Worm (Caenorhabditis elegans) whole organism, L4 larva: ENCODE measurements around the gene gsto-1.

Experiments
- D1046.2 ChIP-seq: fragments of 200-800 bp; sonication (Bioruptor generic); IDR thresholded peaks from 2 replicates; pipeline ENCODE4 v1.3.6; 2022; ENCODE audit warnings: missing genetic modification characterization, missing compliant biosample characterization
- F44E2.7 ChIP-seq: fragments of 200-800 bp; sonication (Bioruptor generic); IDR thresholded peaks from 2 replicates; pipeline ENCODE4 v2.1.2; 2022; ENCODE audit warnings: missing genetic modification characterization, missing compliant biosample characterization
- F49E8.2 ChIP-seq: sonication (generic microtip); optimal IDR thresholded peaks from 2 replicates; lab custom pipeline; 2016; ENCODE audit warnings: missing compliant biosample characterization, mild to moderate bottlenecking, missing genetic modification characterization, borderline replicate concordance
- Y48G9A.11 ChIP-seq: fragments of 200-800 bp; sonication (Bioruptor generic); IDR thresholded peaks from 2 replicates; pipeline ENCODE4 v1.3.6; 2022; ENCODE audit warnings: missing genetic modification reagents, missing genetic modification characterization, missing compliant biosample characterization
- Y75B8A.6 ChIP-seq: fragments of 200-800 bp; sonication (Bioruptor generic); IDR thresholded peaks from 2 replicates; pipeline ENCODE4 v1.3.6; 2022; ENCODE audit warnings: missing genetic modification reagents, missing genetic modification characterization, missing compliant biosample characterization
- aha-1 ChIP-seq: fragments of 150-350 bp; peaks from one replicate; lab custom pipeline; 2014; ENCODE audit warnings: missing biosample characterization, missing genetic modification characterization
- arid-1 ChIP-seq: fragments of 200-800 bp; sonication (Bioruptor generic); conservative IDR thresholded peaks from 2 replicates; pipeline ENCODE4 v1.3.6; 2022; ENCODE audit warnings: missing genetic modification reagents, missing genetic modification characterization, missing compliant biosample characterization
- ceh-28 ChIP-seq: fragments of 150-350 bp; optimal IDR thresholded peaks from 2 replicates; lab custom pipeline; 2014; ENCODE audit warnings: missing biosample characterization, missing genetic modification reagents, missing genetic modification characterization
- ctbp-1 ChIP-seq: fragments of 200-800 bp; sonication (Bioruptor generic); IDR thresholded peaks from 2 replicates; pipeline ENCODE4 v1.3.6; 2022; ENCODE audit warnings: missing genetic modification reagents, missing genetic modification characterization, missing compliant biosample characterization
- daf-19 ChIP-seq: fragments of 200-800 bp; sonication (Bioruptor generic); conservative IDR thresholded peaks from 2 replicates; pipeline ENCODE4 v1.3.6; 2022; ENCODE audit warnings: missing genetic modification characterization, missing compliant biosample characterization
- daf-8 ChIP-seq: fragments of 200-800 bp; sonication (Bioruptor generic); IDR thresholded peaks from 2 replicates; pipeline ENCODE4 v1.3.6; 2022; ENCODE audit warnings: missing genetic modification characterization, missing compliant biosample characterization
- dmd-6 ChIP-seq: fragments of 200-800 bp; sonication (Bioruptor generic); IDR thresholded peaks from 2 replicates; pipeline ENCODE4 v1.3.6; 2022; ENCODE audit warnings: missing genetic modification reagents, missing genetic modification characterization, missing compliant biosample characterization
- dmd-8 ChIP-seq: fragments of 200-800 bp; sonication (Bioruptor generic); IDR thresholded peaks from 2 replicates; pipeline ENCODE4 v1.3.6; 2022; ENCODE audit warnings: missing genetic modification characterization, missing compliant biosample characterization
- dmd-9 ChIP-seq: fragments of 200-800 bp; sonication (Bioruptor generic); IDR thresholded peaks from 2 replicates; pipeline ENCODE4 v1.3.6; 2022; ENCODE audit warnings: missing genetic modification reagents, missing genetic modification characterization, missing compliant biosample characterization
- egl-43 ChIP-seq: fragments of 200-800 bp; sonication (Bioruptor generic); IDR thresholded peaks from 2 replicates; pipeline ENCODE4 v1.3.6; 2022; ENCODE audit warnings: missing genetic modification reagents, missing genetic modification characterization, missing compliant biosample characterization
- fkh-10 ChIP-seq: fragments of 150-350 bp; optimal IDR thresholded peaks from 2 replicates; lab custom pipeline; 2014; ENCODE audit warnings: missing biosample characterization, missing genetic modification reagents, missing genetic modification characterization
- hlh-11 ChIP-seq: fragments of 200-800 bp; sonication (Bioruptor generic); optimal IDR thresholded peaks from 2 replicates; lab custom pipeline; 2018; ENCODE audit warnings: mild to moderate bottlenecking, missing genetic modification characterization, missing compliant biosample characterization
- hlh-30 ChIP-seq: sonication (generic microtip); optimal IDR thresholded peaks from 2 replicates; lab custom pipeline; 2017; ENCODE audit warnings: antibody characterized with exemption, mild to moderate bottlenecking, missing genetic modification characterization, missing compliant biosample characterization; ENCODE audit not compliant: insufficient read depth
- lim-7 ChIP-seq: fragments of 200-800 bp; sonication (Bioruptor generic); IDR thresholded peaks from 2 replicates; pipeline ENCODE4 v1.3.6; 2022; ENCODE audit warnings: missing genetic modification characterization, missing compliant biosample characterization
- lin-1 ChIP-seq: fragments of 200-800 bp; sonication (Bioruptor generic); IDR thresholded peaks from 2 replicates; pipeline ENCODE4 v1.3.6; 2022; ENCODE audit warnings: missing genetic modification reagents, missing genetic modification characterization, missing compliant biosample characterization
- lin-13 ChIP-seq: fragments of 150-350 bp; optimal IDR thresholded peaks from 2 replicates; lab custom pipeline; 2014; ENCODE audit warnings: missing biosample characterization, missing genetic modification reagents, missing genetic modification characterization
- lin-15B ChIP-seq: fragments of 150-350 bp; sonication (generic microtip); optimal IDR thresholded peaks from 3 replicates; lab custom pipeline; 2014; ENCODE audit warnings: missing biosample characterization, missing genetic modification characterization
- lin-38 ChIP-seq: fragments of 200-800 bp; sonication (Bioruptor generic); IDR thresholded peaks from 2 replicates; pipeline ENCODE4 v1.3.6; 2022; ENCODE audit warnings: missing genetic modification reagents, missing genetic modification characterization, missing compliant biosample characterization
- lir-3 ChIP-seq: sonication (generic microtip); optimal IDR thresholded peaks from 2 replicates; lab custom pipeline; 2016; ENCODE audit warnings: mild to moderate bottlenecking, missing genetic modification characterization, missing compliant biosample characterization
- lsy-2 ChIP-seq, 2 experiments: fragments of 150-350 bp in 1 of 2; sonication (generic microtip) in 1 of 2; optimal IDR thresholded peaks; 2 replicates each; lab custom pipeline; 2014 to 2017; ENCODE audit warnings: missing biosample characterization in 2 of 2, missing genetic modification characterization in 2 of 2
- madf-5 ChIP-seq, 2 experiments: fragments of 200-800 bp; sonication (Bioruptor generic); IDR thresholded peaks; 2 replicates each; pipeline ENCODE4 v1.3.6; 2022; ENCODE audit warnings: missing compliant biosample characterization in 2 of 2, missing genetic modification characterization in 2 of 2
- madf-9 ChIP-seq: fragments of 200-800 bp; sonication (Bioruptor generic); conservative IDR thresholded peaks from 2 replicates; pipeline ENCODE4 v1.3.6; 2022; ENCODE audit warnings: missing genetic modification reagents, missing genetic modification characterization, missing compliant biosample characterization
- mep-1 ChIP-seq: fragments of 150-350 bp; sonication (generic microtip); optimal IDR thresholded peaks from 3 replicates; lab custom pipeline; 2014; ENCODE audit warnings: missing biosample characterization, missing genetic modification characterization
- mxl-3 ChIP-seq: fragments of 200-800 bp; sonication (Bioruptor generic); optimal IDR thresholded peaks from 2 replicates; lab custom pipeline; 2018; ENCODE audit warnings: mild to moderate bottlenecking, missing genetic modification characterization, missing compliant biosample characterization
- nhr-10 ChIP-seq: fragments of 150-350 bp; optimal IDR thresholded peaks from 2 replicates; lab custom pipeline; 2014; ENCODE audit warnings: missing biosample characterization, missing genetic modification characterization
- nhr-102 ChIP-seq: sonication (generic microtip); optimal IDR thresholded peaks from 2 replicates; lab custom pipeline; 2016; ENCODE audit warnings: mild to moderate bottlenecking, missing genetic modification characterization, moderate library complexity, missing compliant biosample characterization
- nhr-11 ChIP-seq: fragments of 150-350 bp; optimal IDR thresholded peaks from 2 replicates; lab custom pipeline; 2014; ENCODE audit warnings: missing biosample characterization, missing genetic modification characterization
- nhr-237 ChIP-seq: sonication (generic microtip); optimal IDR thresholded peaks from 2 replicates; lab custom pipeline; 2017; ENCODE audit warnings: missing biosample characterization, missing genetic modification characterization
- nhr-28 ChIP-seq: fragments of 150-350 bp; optimal IDR thresholded peaks from 2 replicates; lab custom pipeline; 2014; ENCODE audit warnings: missing biosample characterization, missing genetic modification characterization
- nhr-41 ChIP-seq: fragments of 200-800 bp; sonication (Bioruptor generic); IDR thresholded peaks from 2 replicates; pipeline ENCODE4 v1.3.6; 2022; ENCODE audit warnings: missing genetic modification reagents, missing genetic modification characterization, missing compliant biosample characterization
- nhr-48 ChIP-seq: sonication (generic microtip); optimal IDR thresholded peaks from 2 replicates; lab custom pipeline; 2016; ENCODE audit warnings: mild to moderate bottlenecking, missing genetic modification characterization, missing compliant biosample characterization
- nhr-76 ChIP-seq: fragments of 150-350 bp; optimal IDR thresholded peaks from 2 replicates; lab custom pipeline; 2014; ENCODE audit warnings: missing biosample characterization, missing genetic modification characterization
- nhr-77 ChIP-seq: fragments of 150-350 bp; optimal IDR thresholded peaks from 2 replicates; lab custom pipeline; 2014; ENCODE audit warnings: missing biosample characterization, missing genetic modification characterization
- pqm-1 ChIP-seq: sonication (generic microtip); optimal IDR thresholded peaks from 2 replicates; lab custom pipeline; 2017; ENCODE audit warnings: missing biosample characterization, missing genetic modification characterization
- rbr-2 ChIP-seq: sonication (generic microtip); optimal IDR thresholded peaks from 2 replicates; lab custom pipeline; 2016; ENCODE audit warnings: missing genotype, missing genetic modification characterization, missing compliant biosample characterization
- saeg-2 ChIP-seq: fragments of 200-800 bp; sonication (Bioruptor generic); IDR thresholded peaks from 2 replicates; pipeline ENCODE4 v1.3.6; 2022; ENCODE audit warnings: missing genetic modification reagents, missing genetic modification characterization, missing compliant biosample characterization
- sdz-12 ChIP-seq: fragments of 200-800 bp; sonication (Bioruptor generic); optimal IDR thresholded peaks from 2 replicates; lab custom pipeline; 2018; ENCODE audit warnings: mild to moderate bottlenecking, missing genetic modification characterization, missing compliant biosample characterization
- snpc-4 ChIP-seq: fragments of 150-350 bp; optimal IDR thresholded peaks from 2 replicates; lab custom pipeline; 2014; ENCODE audit warnings: missing biosample characterization, missing genetic modification characterization
- spr-1 ChIP-seq: sonication (generic microtip); optimal IDR thresholded peaks from 2 replicates; lab custom pipeline; 2016; ENCODE audit warnings: mild to moderate bottlenecking, missing genetic modification characterization, missing compliant biosample characterization
- tra-1 ChIP-seq: fragments of 200-800 bp; sonication (Bioruptor generic); IDR thresholded peaks from 2 replicates; pipeline ENCODE4 v1.3.6; 2022; ENCODE audit warnings: missing genetic modification reagents, missing genetic modification characterization, missing compliant biosample characterization
- unc-130 ChIP-seq: sonication (generic microtip); optimal IDR thresholded peaks from 2 replicates; lab custom pipeline; 2016; ENCODE audit warnings: missing genetic modification reagents, missing genetic modification characterization, missing compliant biosample characterization
- unc-39 ChIP-seq: sonication (generic microtip); optimal IDR thresholded peaks from 2 replicates; lab custom pipeline; 2017; ENCODE audit warnings: missing biosample characterization, missing genetic modification characterization
- zfp-2 ChIP-seq: sonication (generic microtip); optimal IDR thresholded peaks from 2 replicates; lab custom pipeline; 2016; ENCODE audit warnings: mild to moderate bottlenecking, missing genetic modification characterization, missing compliant biosample characterization
- zfp-3 ChIP-seq: fragments of 200-800 bp; sonication (Bioruptor generic); conservative IDR thresholded peaks from 2 replicates; pipeline ENCODE4 v1.3.6; 2022; ENCODE audit warnings: missing genetic modification reagents, missing genetic modification characterization, missing compliant biosample characterization
- zip-2 ChIP-seq: fragments of 150-350 bp; optimal IDR thresholded peaks from 2 replicates; lab custom pipeline; 2014; ENCODE audit warnings: missing biosample characterization, missing genetic modification characterization

Gene gsto-1

DNA sequence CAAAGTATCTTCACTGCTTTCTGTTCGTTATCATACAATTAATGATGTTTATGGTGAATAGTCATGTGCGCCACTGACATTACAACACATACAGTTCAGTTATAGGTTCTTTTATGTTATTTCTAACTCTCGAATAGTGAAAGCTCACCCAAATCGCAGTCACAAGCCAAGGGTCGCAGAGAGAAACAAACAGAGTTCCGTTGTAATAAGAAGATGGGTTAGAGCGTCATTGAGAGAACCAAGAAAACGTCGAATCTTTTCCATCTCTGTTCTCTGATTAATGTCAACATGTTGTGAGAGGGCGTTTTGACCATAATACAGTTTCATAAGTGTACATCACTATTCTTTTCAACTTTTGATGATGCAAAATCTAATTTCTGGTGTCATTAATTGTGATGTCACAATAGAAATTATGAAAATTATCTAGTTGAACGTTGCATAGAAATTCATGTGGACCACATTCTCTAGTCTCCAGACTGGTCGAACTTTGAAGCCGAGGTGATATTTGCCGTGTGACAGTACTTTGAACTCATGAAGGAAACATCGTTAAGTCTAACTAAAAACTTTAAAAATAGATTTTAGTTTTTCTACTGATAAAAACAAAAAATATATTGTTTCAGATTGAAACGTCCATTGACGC is 27.3 kb upstream of the gsto-1 start (continued):
- TF ChIP-seq nhr-41 (GFP tag; lab: Robert Waterston, UW): no peak
- TF ChIP-seq Y75B8A.6 (GFP tag; lab: Robert Waterston, UW): no peak
- TF ChIP-seq lsy-2 (tag; optimal IDR thresholded peaks at IDR 0.05; lab: Kevin White, UChicago): peak in 1 of 2 experiments; percentile 28
- no peak for TF ChIP-seq nhr-77 (tag; lab: Kevin White, UChicago)
- TF ChIP-seq egl-43 (GFP tag; lab: Robert Waterston, UW): no peak
- peak; percentile 65 for TF ChIP-seq mep-1 (tag; lab: Kevin White, UChicago)
- no peak for TF ChIP-seq zfp-3 (GFP tag; lab: Robert Waterston, UW)
- TF ChIP-seq zfp-2: no peak
- TF ChIP-seq nhr-76 (tag; lab: Kevin White, UChicago): no peak
- no peak for TF ChIP-seq tra-1 (GFP tag; lab: Robert Waterston, UW)
- TF ChIP-seq arid-1 (GFP tag; lab: Robert Waterston, UW): 0 out of 2 replicates have a peak, but pooled peaks have one; percentile 10
- TF ChIP-seq daf-19 (GFP tag; lab: Robert Waterston, UW): no peak
- TF ChIP-seq ctbp-1 (GFP tag; lab: Robert Waterston, UW): 0 out of 2 replicates have a peak, but pooled peaks have one; percentile 7
- TF ChIP-seq F49E8.2 (tag; lab: Kevin White, UChicago): no peak
- no peak for TF ChIP-seq fkh-10 (GFP tag; lab: Kevin White, UChicago)
- TF ChIP-seq daf-8: no peak
- peak; percentile 45 for TF ChIP-seq nhr-11 (tag; lab: Kevin White, UChicago)
- TF ChIP-seq madf-5 (GFP tag; IDR thresholded peaks at IDR 0.05; lab: Robert Waterston, UW): 0 out of 4 replicates have a peak, but pooled peaks of 1 of the 2 experiments have one; percentile 38
- no peak for TF ChIP-seq D1046.2
- no peak for TF ChIP-seq F44E2.7 (GFP tag; lab: Robert Waterston, UW)
- 0 out of 2 replicates have a peak, but pooled peaks have one; percentile 11 for TF ChIP-seq lin-38 (GFP tag; lab: Robert Waterston, UW)
- peak; percentile 68 for TF ChIP-seq hlh-30 (tag; lab: Kevin White, UChicago)
- peak; percentile 48 for TF ChIP-seq nhr-28 (tag; lab: Kevin White, UChicago)
- peak; percentile 12 for TF ChIP-seq lin-13
- no peak for TF ChIP-seq Y48G9A.11
- TF ChIP-seq lim-7 (GFP tag; lab: Robert Waterston, UW): no peak
- TF ChIP-seq mxl-3 (GFP tag; lab: Kevin White, UChicago): no peak
- TF ChIP-seq spr-1 (tag; lab: Kevin White, UChicago): no peak
- peak; percentile 42 for TF ChIP-seq hlh-11 (tag; lab: Kevin White, UChicago)
- TF ChIP-seq snpc-4: no peak
- no peak for TF ChIP-seq unc-39 (tag; lab: Kevin White, UChicago)
- no peak for TF ChIP-seq dmd-9 (GFP tag; lab: Robert Waterston, UW)
- TF ChIP-seq dmd-6 (GFP tag; lab: Robert Waterston, UW): peak; percentile 32; the same call in 1 of the 2 replicates
- TF ChIP-seq zip-2 (tag; lab: Kevin White, UChicago): peak; percentile 2
- no peak for TF ChIP-seq nhr-102
- TF ChIP-seq aha-1: no peak
- TF ChIP-seq, all 104 proteins: peak for 21

ce11 chrIII:7973201-7973767 is 26.5 kb upstream of the gsto-1 start, which contains the start of the genes eef-1B.1 and aco-2:
TSS of gene eef-1B.1 (minus strand) at chrIII:7973386.
TSS of gene aco-2 (plus strand) at chrIII:7973717.
- TF ChIP-seq hlh-30 (tag; lab: Kevin White, UChicago) (peak; percentile 92), saeg-2 (0 out of 2 replicates have a peak, but pooled peaks have one; percentile 49), madf-9 (GFP tag; lab: Robert Waterston, UW) (peak; percentile 78; the same call in 1 of the 2 replicates), dmd-8 (no peak), lin-15B (tag; lab: Kevin White, UChicago) (no peak), lir-3 (tag; lab: Kevin White, UChicago) (no peak), nhr-41 (GFP tag; lab: Robert Waterston, UW) (no peak), aha-1 (peak; percentile 99), pqm-1 (no peak), nhr-48 (peak; percentile 75), nhr-237 (tag; lab: Kevin White, UChicago) (no peak), unc-130 (peak; percentile 13), ceh-28 (tag; lab: Kevin White, UChicago) (no peak), lin-38 (GFP tag; lab: Robert Waterston, UW) (peak; percentile 85), rbr-2 (tag; lab: Kevin White, UChicago) (peak; percentile 89), lin-1 (GFP tag; lab: Robert Waterston, UW) (peak; percentile 33; the same call in 1 of the 2 replicates), lim-7 (GFP tag; lab: Robert Waterston, UW) (no peak), nhr-10 (no peak), sdz-12 (GFP tag; lab: Kevin White, UChicago) (no peak), ctbp-1 (GFP tag; lab: Robert Waterston, UW) (peak; percentile 54)
